Worm (Caenorhabditis elegans): Measurements from ENCODE around the gene F35A5.5.

ce11 chrX:3755753-3756152, 39.8 kb downstream of the F35A5.5 start:
- TF ChIP-seq nhr-77 (tag; optimal IDR thresholded peaks at IDR 0.05) (no peak), ztf-4 (tag; optimal IDR thresholded peaks at IDR 0.05) (no peak), ama-1 (optimal IDR thresholded peaks at IDR 0.05) (no peak), snpc-4 (tag; optimal IDR thresholded peaks at IDR 0.05) (no peak), unc-39 (tag; optimal IDR thresholded peaks at IDR 0.05) (no peak), F13H6.1 (tag; optimal IDR thresholded peaks at IDR 0.05) (no peak), mdl-1 (tag; optimal IDR thresholded peaks at IDR 0.05) (no peak), nhr-11 (tag; optimal IDR thresholded peaks at IDR 0.05) (no peak), alr-1 (tag; optimal IDR thresholded peaks at IDR 0.05) (no peak), lin-11 (tag; optimal IDR thresholded peaks at IDR 0.05) (no peak), nhr-12 (tag; optimal IDR thresholded peaks at IDR 0.05) (no peak), dmd-4 (tag; optimal IDR thresholded peaks at IDR 0.05) (no peak), sem-4 (tag; optimal IDR thresholded peaks at IDR 0.05) (no peak), mab-5 (tag; optimal IDR thresholded peaks at IDR 0.05) (no peak)
